Worm (Caenorhabditis elegans) whole organism, late embryonic: ENCODE measurements around the gene sdz-21.

Experiments used
- F13H6.1 ChIP-seq: sonication (generic microtip); optimal IDR thresholded peaks from 2 replicates; lab custom pipeline; 2016; ENCODE audit warnings: missing genetic modification characterization, missing compliant biosample characterization
- ama-1 ChIP-seq: fragments of 150-350 bp; optimal IDR thresholded peaks from 2 replicates; lab custom pipeline; 2014
- hlh-30 ChIP-seq: sonication (generic microtip); optimal IDR thresholded peaks from 2 replicates; lab custom pipeline; 2017; ENCODE audit warnings: antibody characterized with exemption, missing genetic modification characterization, missing compliant biosample characterization; ENCODE audit not compliant: insufficient read depth
- lin-11 ChIP-seq: fragments of 200-800 bp; sonication (Bioruptor generic); optimal IDR thresholded peaks from 2 replicates; lab custom pipeline; 2018; ENCODE audit warnings: mild to moderate bottlenecking, missing genetic modification characterization, missing compliant biosample characterization
- nfya-1 ChIP-seq: sonication (generic microtip); optimal IDR thresholded peaks from 2 replicates; lab custom pipeline; 2017; ENCODE audit warnings: missing genetic modification characterization, mild to moderate bottlenecking, missing compliant biosample characterization, antibody characterized with exemption, moderate library complexity
- nhr-11 ChIP-seq: fragments of 150-350 bp; optimal IDR thresholded peaks from 2 replicates; lab custom pipeline; 2014; ENCODE audit warnings: missing biosample characterization, missing genetic modification characterization
- pha-4 ChIP-seq: fragments of 150-350 bp; optimal IDR thresholded peaks from 2 replicates; lab custom pipeline; 2018; ENCODE audit warnings: missing biosample characterization, missing genetic modification reagents, missing genetic modification characterization
- tbx-2 ChIP-seq: sonication (generic microtip); optimal IDR thresholded peaks from 2 replicates; lab custom pipeline; 2016; ENCODE audit warnings: missing genetic modification characterization, missing compliant biosample characterization
- ttx-3 ChIP-seq: sonication (generic microtip); optimal IDR thresholded peaks from 2 replicates; lab custom pipeline; 2016; ENCODE audit warnings: missing genetic modification reagents, missing genetic modification characterization, missing compliant biosample characterization
- unc-55 ChIP-seq: sonication (generic microtip); optimal IDR thresholded peaks from 2 replicates; lab custom pipeline; 2017; ENCODE audit warnings: missing biosample characterization, missing genetic modification reagents, missing genetic modification characterization

- no peak for TF ChIP-seq unc-55 (GFP tag; lab: Kevin White, UChicago)
- TF ChIP-seq ama-1 (lab: Kevin White, UChicago), result no peak
- no peak for TF ChIP-seq nfya-1 (tag; lab: Kevin White, UChicago)
- TF ChIP-seq nhr-11 (tag; lab: Kevin White, UChicago), result no peak
- TF ChIP-seq pha-4 (tag; lab: Kevin White, UChicago), result no peak
- TF ChIP-seq hlh-30, result no peak
- TF ChIP-seq ttx-3 (tag; lab: Kevin White, UChicago), result no peak
- no peak for TF ChIP-seq lin-11 (tag; lab: Kevin White, UChicago)
- TF ChIP-seq F13H6.1 (tag; lab: Kevin White, UChicago), result no peak
- no peak for TF ChIP-seq tbx-2
Measured at ce11 chrIII:5674196-5674595, 17.4 kb upstream of the sdz-21 start.
